Worm (Caenorhabditis elegans) whole organism, late embryonic: ENCODE data around the gene F08F8.6.

Experiments used
- Y22D7AL.16 ChIP-seq: sonication (generic microtip); optimal IDR thresholded peaks from 2 replicates; lab custom pipeline; 2016; ENCODE audit warnings: missing genetic modification characterization, missing compliant biosample characterization
- ceh-14 ChIP-seq: sonication (generic microtip); optimal IDR thresholded peaks from 2 replicates; lab custom pipeline; 2016; ENCODE audit warnings: missing genotype, missing genetic modification characterization, missing compliant biosample characterization
- ceh-19 ChIP-seq: fragments of 200-800 bp; sonication (Bioruptor generic); optimal IDR thresholded peaks from 2 replicates; lab custom pipeline; 2018; ENCODE audit warnings: mild to moderate bottlenecking, missing genetic modification characterization, missing compliant biosample characterization
- hlh-13 ChIP-seq: fragments of 200-800 bp; sonication (Bioruptor generic); optimal IDR thresholded peaks from 2 replicates; lab custom pipeline; 2018; ENCODE audit warnings: mild to moderate bottlenecking, missing genetic modification characterization, missing compliant biosample characterization
- hlh-30 ChIP-seq: sonication (generic microtip); optimal IDR thresholded peaks from 2 replicates; lab custom pipeline; 2017; ENCODE audit warnings: antibody characterized with exemption, missing genetic modification characterization, missing compliant biosample characterization; ENCODE audit not compliant: insufficient read depth
- nfya-1 ChIP-seq: sonication (generic microtip); optimal IDR thresholded peaks from 2 replicates; lab custom pipeline; 2017; ENCODE audit warnings: missing genetic modification characterization, mild to moderate bottlenecking, missing compliant biosample characterization, antibody characterized with exemption, moderate library complexity
- nhr-232 ChIP-seq: sonication (generic microtip); optimal IDR thresholded peaks from 2 replicates; lab custom pipeline; 2016; ENCODE audit warnings: missing genetic modification characterization, missing compliant biosample characterization
- npax-4 ChIP-seq: sonication (generic microtip); optimal IDR thresholded peaks from 2 replicates; lab custom pipeline; 2016; ENCODE audit warnings: missing genetic modification characterization, missing compliant biosample characterization
- pag-3 ChIP-seq: sonication (generic microtip); optimal IDR thresholded peaks from 2 replicates; lab custom pipeline; 2016; ENCODE audit warnings: missing compliant biosample characterization, missing genetic modification characterization, borderline replicate concordance
- pqm-1 ChIP-seq: sonication (generic microtip); optimal IDR thresholded peaks from 2 replicates; lab custom pipeline; 2016; ENCODE audit warnings: missing genetic modification characterization, missing compliant biosample characterization
- sdc-2 ChIP-seq: sonication (generic microtip); optimal IDR thresholded peaks from 2 replicates; lab custom pipeline; 2016; ENCODE audit warnings: missing genotype, missing genetic modification characterization, missing compliant biosample characterization
- unc-3 ChIP-seq, 2 experiments: fragments of 200-800 bp in 1 of 2; sonication (Bioruptor generic) in 1 of 2; sonication (generic microtip) in 1 of 2; conservative IDR thresholded peaks in 1 of 2; optimal IDR thresholded peaks in 1 of 2; 2 replicates each; pipeline versions ENCODE4 v1.3.6 to Lab custom; 2016 to 2022; ENCODE audit warnings: missing compliant biosample characterization in 2 of 2, missing genetic modification characterization in 2 of 2, missing genetic modification reagents in 1 of 2
- zip-5 ChIP-seq: sonication (generic microtip); optimal IDR thresholded peaks from 2 replicates; lab custom pipeline; 2016; ENCODE audit warnings: missing genetic modification characterization, missing compliant biosample characterization

- TF ChIP-seq pag-3 (tag; lab: Kevin White, UChicago), result no peak
- TF ChIP-seq npax-4 (tag; lab: Kevin White, UChicago), result no peak
- TF ChIP-seq pqm-1 (tag; lab: Kevin White, UChicago), result no peak
- TF ChIP-seq nhr-232, result no peak
- no peak for TF ChIP-seq zip-5 (tag; lab: Kevin White, UChicago)
- TF ChIP-seq unc-3 (GFP tag; conservative IDR thresholded peaks at IDR 0.05; lab: Robert Waterston, UW), result no peak
- no peak for TF ChIP-seq unc-3 (tag; optimal IDR thresholded peaks at IDR 0.05; lab: Kevin White, UChicago)
- no peak for TF ChIP-seq nfya-1 (tag; lab: Kevin White, UChicago)
- TF ChIP-seq ceh-19, result no peak
- no peak for TF ChIP-seq hlh-30 (tag; lab: Kevin White, UChicago)
- no peak for TF ChIP-seq hlh-13 (GFP tag; lab: Kevin White, UChicago)
- TF ChIP-seq sdc-2, result no peak
- no peak for TF ChIP-seq ceh-14 (tag; lab: Kevin White, UChicago)
- TF ChIP-seq Y22D7AL.16, result no peak
Observed at ce11 chrIII:7319390-7319789, 24.1 kb upstream of the F08F8.6 start, which contains the start of gene F56C9.8.
